Comparison of ENCODE assay signal across 1 fruit fly cellular context in genomic region chr3L:8299224-8300130, dm6.
TF ChIP-seq lines count a peak whose summit lies in the region.

Gene Arl5 (minus strand): TSS chr3L:8299839.
Gene CG13671 (plus strand): TSS chr3L:8300064.

TF ChIP-seq in whole organism, embryonic, 481 proteins besides CTCF, POLR2A, EP300 and RAD21 (continued from another document and continues in another):
- TF ChIP-seq CG18476 (GFP tag; optimal IDR thresholded peaks at IDR 0.05; lab: Kevin White, UChicago) (peak; percentile 72), CG3838 (GFP tag; optimal IDR thresholded peaks at IDR 0.05; lab: Kevin White, UChicago) (no peak), CG11504 (tag; optimal IDR thresholded peaks at IDR 0.05; lab: Kevin White, UChicago) (no peak), her (GFP tag; optimal IDR thresholded peaks at IDR 0.05; lab: Kevin White, UChicago) (peak; percentile 35), Elba2 (GFP tag; optimal IDR thresholded peaks at IDR 0.05; lab: Kevin White, UChicago) (peak; percentile 54), CG7963 (GFP tag; IDR thresholded peaks at IDR 0.05; lab: Robert Waterston, UW; ENCODE audit: partially characterized antibody) (peak; percentile 67), dimm (GFP tag; IDR thresholded peaks at IDR 0.05; lab: Robert Waterston, UW) (no peak), CG10366 (GFP tag; IDR thresholded peaks at IDR 0.05; lab: Robert Waterston, UW) (peak; percentile 79), D19B (GFP tag; optimal IDR thresholded peaks at IDR 0.05; lab: Kevin White, UChicago) (peak; percentile 15), CG16863 (GFP tag; optimal IDR thresholded peaks at IDR 0.05; lab: Kevin White, UChicago) (peak; percentile 54), en (GFP tag; optimal IDR thresholded peaks at IDR 0.05; lab: Kevin White, UChicago) (no peak), prd (optimal IDR thresholded peaks at IDR 0.05; lab: Kevin White, UChicago) (no peak), prd (GFP tag; IDR thresholded peaks at IDR 0.05; lab: Robert Waterston, UW) (peak; percentile 91), Asciz (GFP tag; optimal IDR thresholded peaks at IDR 0.05; lab: Kevin White, UChicago) (peak; percentile 61), tio (GFP tag; optimal IDR thresholded peaks at IDR 0.05; lab: Kevin White, UChicago) (no peak), Aef1 (GFP tag; IDR thresholded peaks at IDR 0.05; lab: Robert Waterston, UW) (peak; percentile 66), zfh2 (GFP tag; optimal IDR thresholded peaks at IDR 0.05; lab: Kevin White, UChicago) (peak; percentile 80), Dek (tag; optimal IDR thresholded peaks at IDR 0.05; lab: Kevin White, UChicago) (peak; percentile 66), sr (GFP tag; IDR thresholded peaks at IDR 0.05; lab: Robert Waterston, UW) (peak; percentile 83; the same call in 2 of the 3 replicates), CG4404 (GFP tag; IDR thresholded peaks at IDR 0.05; lab: Robert Waterston, UW) (peak; percentile 74), fru (optimal IDR thresholded peaks at IDR 0.05; lab: Kevin White, UChicago) (no peak), CG14860 (GFP tag; IDR thresholded peaks at IDR 0.05; lab: Robert Waterston, UW; ENCODE audit: partially characterized antibody) (peak; percentile 62; the same call in 2 of the 3 replicates), MBD-R2 (GFP tag; IDR thresholded peaks at IDR 0.05; lab: Robert Waterston, UW) (peak; percentile 94), pum (GFP tag; optimal IDR thresholded peaks at IDR 0.05; lab: Kevin White, UChicago) (peak; percentile 54), Dll (GFP tag; IDR thresholded peaks at IDR 0.05; lab: Robert Waterston, UW; ENCODE audit: partially characterized antibody) (peak; percentile 86), CG33557 (GFP tag; optimal IDR thresholded peaks at IDR 0.05; lab: Kevin White, UChicago) (peak; percentile 36), sob (GFP tag; IDR thresholded peaks at IDR 0.05; lab: Robert Waterston, UW) (peak; percentile 91), gsb-n (tag; optimal IDR thresholded peaks at IDR 0.05; lab: Kevin White, UChicago) (peak; percentile 76), CG31441 (GFP tag; IDR thresholded peaks at IDR 0.05; lab: Robert Waterston, UW) (peak; percentile 78), CG4360 (GFP tag; IDR thresholded peaks at IDR 0.05; lab: Robert Waterston, UW) (peak; percentile 85), CG12236 (GFP tag; optimal IDR thresholded peaks at IDR 0.05; lab: Kevin White, UChicago) (peak; percentile 5), Fer1 (GFP tag; optimal IDR thresholded peaks at IDR 0.05; lab: Kevin White, UChicago) (peak; percentile 38), slbo (GFP tag; IDR thresholded peaks at IDR 0.05; lab: Robert Waterston, UW) (peak; percentile 92), vfl (GFP tag; optimal IDR thresholded peaks at IDR 0.05; lab: Kevin White, UChicago) (peak; percentile 54), hb (GFP tag; IDR thresholded peaks at IDR 0.05; lab: Robert Waterston, UW; ENCODE audit: partially characterized antibody) (peak; percentile 77; the same call in 2 of the 3 replicates), Max (GFP tag; optimal IDR thresholded peaks at IDR 0.05; lab: Kevin White, UChicago) (peak; percentile 70), lola (GFP tag; optimal IDR thresholded peaks at IDR 0.05; lab: Kevin White, UChicago) (peak in 2 of 3 experiments; percentile 16 to 60), ro (GFP tag; IDR thresholded peaks at IDR 0.05; lab: Robert Waterston, UW) (peak; percentile 20; the same call in 1 of the 2 replicates), TFAM (GFP tag; optimal IDR thresholded peaks at IDR 0.05; lab: Kevin White, UChicago) (no peak), Bdp1 (GFP tag; optimal IDR thresholded peaks at IDR 0.05; lab: Kevin White, UChicago) (peak; percentile 61), CG2889 (GFP tag; IDR thresholded peaks at IDR 0.05; lab: Robert Waterston, UW) (peak; percentile 68; the same call in 1 of the 3 replicates), GATAe (GFP tag; conservative IDR thresholded peaks at IDR 0.05; lab: Robert Waterston, UW) (peak; percentile 66), CG6765 (GFP tag; optimal IDR thresholded peaks at IDR 0.05; lab: Kevin White, UChicago) (no peak), Mes4 (GFP tag; optimal IDR thresholded peaks at IDR 0.05; lab: Kevin White, UChicago) (peak; percentile 15), CG13624 (GFP tag; optimal IDR thresholded peaks at IDR 0.05; lab: Kevin White, UChicago) (peak; percentile 42), vnd (GFP tag; IDR thresholded peaks at IDR 0.05; lab: Robert Waterston, UW; ENCODE audit: partially characterized antibody) (peak; percentile 78), ab (GFP tag; optimal IDR thresholded peaks at IDR 0.05; lab: Kevin White, UChicago) (peak; percentile 6), CG7271 (tag; optimal IDR thresholded peaks at IDR 0.05; lab: Kevin White, UChicago) (peak; percentile 84), Myb (GFP tag; optimal IDR thresholded peaks at IDR 0.05; lab: Kevin White, UChicago) (peak; percentile 62), CG10565 (GFP tag; optimal IDR thresholded peaks at IDR 0.05; lab: Kevin White, UChicago) (no peak), chinmo (GFP tag; IDR thresholded peaks at IDR 0.05; lab: Robert Waterston, UW; ENCODE audit: partially characterized antibody) (peak; percentile 84; the same call in 2 of the 4 replicates), CG12659 (GFP tag; optimal IDR thresholded peaks at IDR 0.05; lab: Kevin White, UChicago) (peak; percentile 83), B-H1 (GFP tag; IDR thresholded peaks at IDR 0.05; lab: Robert Waterston, UW) (peak; percentile 69; the same call in 1 of the 3 replicates), CG11560 (tag; IDR thresholded peaks at IDR 0.05; lab: Robert Waterston, UW) (no peak), Sin3A (optimal IDR thresholded peaks at IDR 0.05; lab: Kevin White, UChicago) (peak; percentile 67), CG6854 (GFP tag; optimal IDR thresholded peaks at IDR 0.05; lab: Kevin White, UChicago) (no peak), jing (GFP tag; optimal IDR thresholded peaks at IDR 0.05; lab: Kevin White, UChicago) (peak; percentile 29), tx (GFP tag; optimal IDR thresholded peaks at IDR 0.05; lab: Kevin White, UChicago) (peak; percentile 62), Bteb2 (GFP tag; optimal IDR thresholded peaks at IDR 0.05; lab: Kevin White, UChicago) (peak; percentile 34), CG8944 (GFP tag; optimal IDR thresholded peaks at IDR 0.05; lab: Kevin White, UChicago) (peak; percentile 39), Poxn (GFP tag; IDR thresholded peaks at IDR 0.05; lab: Robert Waterston, UW) (no peak), kay (GFP tag; optimal IDR thresholded peaks at IDR 0.05; lab: Kevin White, UChicago) (peak; percentile 74), CG13894 (tag; optimal IDR thresholded peaks at IDR 0.05; lab: Kevin White, UChicago) (no peak), fd3F (GFP tag; optimal IDR thresholded peaks at IDR 0.05; lab: Kevin White, UChicago) (peak; percentile 15), CG11695 (GFP tag; IDR thresholded peaks at IDR 0.05; lab: Robert Waterston, UW) (peak; percentile 75; the same call in 2 of the 3 replicates), NC2α (GFP tag; optimal IDR thresholded peaks at IDR 0.05; lab: Kevin White, UChicago) (peak; percentile 13), ATbp (GFP tag; optimal IDR thresholded peaks at IDR 0.05; lab: Kevin White, UChicago) (peak; percentile 34), so (GFP tag; IDR thresholded peaks at IDR 0.05; lab: Robert Waterston, UW) (peak; percentile 59; the same call in 1 of the 3 replicates), pros (GFP tag; optimal IDR thresholded peaks at IDR 0.05; lab: Kevin White, UChicago) (no peak), Atf-2 (GFP tag; optimal IDR thresholded peaks at IDR 0.05; lab: Kevin White, UChicago) (peak; percentile 10), CG7556 (GFP tag; optimal IDR thresholded peaks at IDR 0.05; lab: Kevin White, UChicago) (peak; percentile 75), CG12155 (GFP tag; optimal IDR thresholded peaks at IDR 0.05; lab: Kevin White, UChicago) (peak; percentile 88), CG7839 (tag; optimal IDR thresholded peaks at IDR 0.05; lab: Kevin White, UChicago) (peak; percentile 60), crp (GFP tag; optimal IDR thresholded peaks at IDR 0.05; lab: Kevin White, UChicago) (peak in 1 of 2 experiments; percentile 89), Eip74EF (GFP tag; optimal IDR thresholded peaks at IDR 0.05; lab: Kevin White, UChicago) (peak in 1 of 2 experiments; percentile 0), repo (GFP tag; optimal IDR thresholded peaks at IDR 0.05; lab: Kevin White, UChicago) (peak; percentile 26), Blimp-1 (GFP tag; optimal IDR thresholded peaks at IDR 0.05; lab: Kevin White, UChicago) (peak; percentile 76), CG1602 (GFP tag; optimal IDR thresholded peaks at IDR 0.05; lab: Kevin White, UChicago) (peak; percentile 85), CG4282 (GFP tag; optimal IDR thresholded peaks at IDR 0.05; lab: Kevin White, UChicago) (peak; percentile 46), zfh1 (GFP tag; IDR thresholded peaks at IDR 0.05; lab: Robert Waterston, UW) (peak; percentile 85), danr (GFP tag; IDR thresholded peaks at IDR 0.05; lab: Robert Waterston, UW) (no peak; the same call in 1 of the 2 replicates), Med (GFP tag; lab: Kevin White, UChicago) (peak; percentile 92), cato (GFP tag; optimal IDR thresholded peaks at IDR 0.05; lab: Kevin White, UChicago; ENCODE audit: borderline replicate concordance) (peak; percentile 74), trh (GFP tag; optimal IDR thresholded peaks at IDR 0.05; lab: Kevin White, UChicago) (peak; percentile 64), CG7745 (tag; optimal IDR thresholded peaks at IDR 0.05; lab: Kevin White, UChicago) (peak; percentile 99), Six4 (GFP tag; optimal IDR thresholded peaks at IDR 0.05; lab: Kevin White, UChicago) (peak; percentile 66), CG6689 (GFP tag; IDR thresholded peaks at IDR 0.05; lab: Robert Waterston, UW) (peak; percentile 75), CG12744 (GFP tag; optimal IDR thresholded peaks at IDR 0.05; lab: Kevin White, UChicago) (no peak), CG8478 (optimal IDR thresholded peaks at IDR 0.05; lab: Kevin White, UChicago) (no peak), Ptx1 (GFP tag; IDR thresholded peaks at IDR 0.05; lab: Robert Waterston, UW) (peak; percentile 91), Mrtf (GFP tag; IDR thresholded peaks at IDR 0.05; lab: Robert Waterston, UW) (peak; percentile 75), CG4328 (GFP tag; optimal IDR thresholded peaks at IDR 0.05; lab: Kevin White, UChicago) (peak; percentile 27), H2.0 (GFP tag; IDR thresholded peaks at IDR 0.05; lab: Robert Waterston, UW) (peak; percentile 76), CG10321 (GFP tag; IDR thresholded peaks at IDR 0.05; lab: Robert Waterston, UW) (0 out of 2 replicates have a peak, but pooled peaks have one; percentile 28), Hmr (GFP tag; optimal IDR thresholded peaks at IDR 0.05; lab: Kevin White, UChicago) (peak; percentile 75), CG6654 (GFP tag; optimal IDR thresholded peaks at IDR 0.05; lab: Kevin White, UChicago) (no peak), CG2202 (tag; optimal IDR thresholded peaks at IDR 0.05; lab: Kevin White, UChicago) (peak; percentile 68), onecut (GFP tag; IDR thresholded peaks at IDR 0.05; lab: Robert Waterston, UW) (no peak), CG9215 (GFP tag; IDR thresholded peaks at IDR 0.05; lab: Robert Waterston, UW) (peak; percentile 71), CG7372 (GFP tag; IDR thresholded peaks at IDR 0.05; lab: Robert Waterston, UW) (peak; percentile 33; the same call in 1 of the 2 replicates), ac (GFP tag; optimal IDR thresholded peaks at IDR 0.05; lab: Kevin White, UChicago) (no peak), tll (GFP tag; optimal IDR thresholded peaks at IDR 0.05; lab: Kevin White, UChicago) (peak in 1 of 2 experiments; percentile 35), CG14441 (GFP tag; IDR thresholded peaks at IDR 0.05; lab: Robert Waterston, UW) (peak; percentile 74), CG15696 (tag; optimal IDR thresholded peaks at IDR 0.05; lab: Kevin White, UChicago) (peak; percentile 43), ci (GFP tag; IDR thresholded peaks at IDR 0.05; lab: Robert Waterston, UW) (peak; percentile 84), pita (GFP tag; optimal IDR thresholded peaks at IDR 0.05; lab: Kevin White, UChicago) (no peak), wek (GFP tag; optimal IDR thresholded peaks at IDR 0.05; lab: Kevin White, UChicago) (no peak), jumu (GFP tag; optimal IDR thresholded peaks at IDR 0.05; lab: Kevin White, UChicago) (peak; percentile 34), lab (GFP tag; optimal IDR thresholded peaks at IDR 0.05; lab: Kevin White, UChicago) (peak; percentile 82), CG32532 (GFP tag; IDR thresholded peaks at IDR 0.05; lab: Robert Waterston, UW) (peak; percentile 84), CG4854 (GFP tag; optimal IDR thresholded peaks at IDR 0.05; lab: Kevin White, UChicago) (peak; percentile 61), row (GFP tag; IDR thresholded peaks at IDR 0.05; lab: Robert Waterston, UW) (peak; percentile 68), CG8281 (tag; optimal IDR thresholded peaks at IDR 0.05; lab: Kevin White, UChicago) (no peak), odd (GFP tag; optimal IDR thresholded peaks at IDR 0.05; lab: Kevin White, UChicago) (no peak), Doc3 (GFP tag; IDR thresholded peaks at IDR 0.05; lab: Robert Waterston, UW; ENCODE audit: partially characterized antibody) (peak; percentile 83), CG9876 (GFP tag; optimal IDR thresholded peaks at IDR 0.05; lab: Kevin White, UChicago) (peak; percentile 1), CG12391 (tag; optimal IDR thresholded peaks at IDR 0.05; lab: Kevin White, UChicago) (peak; percentile 91), cg (GFP tag; optimal IDR thresholded peaks at IDR 0.05; lab: Kevin White, UChicago) (peak; percentile 91), fu2 (GFP tag; optimal IDR thresholded peaks at IDR 0.05; lab: Kevin White, UChicago) (peak; percentile 14), Ets65A (GFP tag; lab: Kevin White, UChicago) (peak; percentile 89), Fer3 (tag; optimal IDR thresholded peaks at IDR 0.05; lab: Kevin White, UChicago) (peak; percentile 73), Hr51 (GFP tag; optimal IDR thresholded peaks at IDR 0.05; lab: Kevin White, UChicago) (peak; percentile 68), sens (GFP tag; lab: Kevin White, UChicago) (peak; percentile 95), Vsx1 (GFP tag; optimal IDR thresholded peaks at IDR 0.05; lab: Kevin White, UChicago) (peak; percentile 99), gcm (GFP tag; optimal IDR thresholded peaks at IDR 0.05; lab: Kevin White, UChicago) (peak; percentile 51), aop (GFP tag; IDR thresholded peaks at IDR 0.05; lab: Robert Waterston, UW) (no peak), usp (GFP tag; optimal IDR thresholded peaks at IDR 0.05; lab: Kevin White, UChicago) (no peak), CG15514 (GFP tag; optimal IDR thresholded peaks at IDR 0.05; lab: Kevin White, UChicago) (peak; percentile 76), CG18619 (GFP tag; optimal IDR thresholded peaks at IDR 0.05; lab: Kevin White, UChicago) (peak; percentile 69), ems (GFP tag; optimal IDR thresholded peaks at IDR 0.05; lab: Kevin White, UChicago) (peak; percentile 53)
